Worm (Caenorhabditis elegans): ENCODE measurements around the gene plx-1.

DNA sequence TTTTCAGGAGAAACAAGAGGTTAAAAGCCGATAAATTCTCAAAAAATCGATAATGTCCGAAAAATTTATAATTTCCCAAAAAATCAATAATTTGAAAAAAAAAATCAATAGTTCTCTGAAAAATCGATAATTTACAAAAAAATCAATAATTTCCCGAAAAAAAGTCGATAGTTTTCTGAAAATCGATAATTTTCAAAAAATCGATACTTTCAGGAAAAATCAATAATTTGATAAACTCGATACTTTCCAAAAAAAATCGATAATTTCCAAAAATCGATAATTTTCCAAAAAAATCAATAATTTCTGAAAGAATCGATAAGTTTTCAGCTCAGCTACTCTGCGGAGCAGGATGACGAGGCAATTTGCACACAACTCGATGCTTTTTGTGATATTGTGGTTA, 40.4 kb downstream of the plx-1 start:
- TF ChIP-seq pag-3 (tag; optimal IDR thresholded peaks at IDR 0.05; ENCODE audit: borderline replicate concordance, insufficient read depth): no peak
- TF ChIP-seq tbx-2 (tag; optimal IDR thresholded peaks at IDR 0.05): no peak
- no peak for TF ChIP-seq ama-1 (optimal IDR thresholded peaks at IDR 0.05)
- TF ChIP-seq ces-1 (GFP tag; optimal IDR thresholded peaks at IDR 0.05): no peak
- TF ChIP-seq unc-130 (tag; optimal IDR thresholded peaks at IDR 0.05): no peak
- TF ChIP-seq zag-1 (tag; optimal IDR thresholded peaks at IDR 0.05): no peak
- no peak for TF ChIP-seq alr-1 (tag; optimal IDR thresholded peaks at IDR 0.05; ENCODE audit: borderline replicate concordance)
- TF ChIP-seq unc-98 (GFP tag; IDR thresholded peaks at IDR 0.05): no peak
- no peak for TF ChIP-seq unc-62 (GFP tag; optimal IDR thresholded peaks at IDR 0.05)
- TF ChIP-seq egl-27 (tag; optimal IDR thresholded peaks at IDR 0.05): no peak
- TF ChIP-seq nhr-11 (tag; optimal IDR thresholded peaks at IDR 0.05): no peak
- TF ChIP-seq rnt-1 (tag; optimal IDR thresholded peaks at IDR 0.05): no peak
- no peak for TF ChIP-seq nhr-28 (tag; optimal IDR thresholded peaks at IDR 0.05)
- no peak for TF ChIP-seq fos-1 (tag; optimal IDR thresholded peaks at IDR 0.05)
